Worm (Caenorhabditis elegans): Measurements from ENCODE around the gene F21F8.5.

DNA sequence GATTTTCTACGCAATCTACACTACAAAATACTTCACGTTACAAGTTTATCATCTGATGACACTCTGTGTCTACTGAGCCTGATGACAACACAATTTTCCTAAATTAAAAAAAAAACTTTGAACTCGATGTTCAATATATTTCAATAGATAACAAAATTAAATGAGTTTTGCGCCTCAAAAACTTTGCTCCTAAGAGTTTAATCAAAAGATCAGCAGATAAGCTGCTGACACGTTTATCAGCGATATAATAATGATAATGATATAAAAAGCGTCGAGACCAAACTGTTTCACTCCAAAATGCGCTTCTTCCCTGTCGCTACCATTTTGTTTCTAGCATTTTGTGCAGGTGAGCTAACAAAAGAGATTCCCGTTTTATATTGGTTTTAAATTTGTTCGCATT lies 41.5 kb upstream of the F21F8.5 start, which contains the start of gene clec-218:
- TF ChIP-seq unc-62 (GFP tag; optimal IDR thresholded peaks at IDR 0.05 in 1 of 2) (no peak), unc-62 (tag; optimal IDR thresholded peaks at IDR 0.05) (no peak), nhr-77 (tag; optimal IDR thresholded peaks at IDR 0.05) (no peak), mep-1 (tag; optimal IDR thresholded peaks at IDR 0.05) (no peak)

Measured in whole organism, L4 larva.